Worm (Caenorhabditis elegans) whole organism, mixed stage, embryonic: ENCODE results near the gene B0222.11.

Experiments
- M03D4.4 ChIP-seq: sonication (generic microtip); optimal IDR thresholded peaks from 2 replicates; lab custom pipeline; 2017; ENCODE audit warnings: mild to moderate bottlenecking, missing genetic modification characterization, missing compliant biosample characterization
- bed-3 ChIP-seq: fragments of 200-800 bp; sonication (Bioruptor generic); optimal IDR thresholded peaks from 3 replicates; lab custom pipeline; 2018; ENCODE audit warnings: mild to moderate bottlenecking, missing genetic modification characterization, moderate library complexity, missing compliant biosample characterization
- blmp-1 ChIP-seq: fragments of 150-350 bp; optimal IDR thresholded peaks from 2 replicates; lab custom pipeline; 2014; ENCODE audit warnings: missing biosample characterization, missing genetic modification characterization
- ceh-39 ChIP-seq: fragments of 150-350 bp; optimal IDR thresholded peaks from 2 replicates; lab custom pipeline; 2014; ENCODE audit warnings: missing biosample characterization, missing genetic modification characterization
- ceh-43 ChIP-seq: fragments of 200-800 bp; sonication (Bioruptor generic); optimal IDR thresholded peaks from 2 replicates; lab custom pipeline; 2018; ENCODE audit warnings: mild to moderate bottlenecking, missing genetic modification characterization, moderate library complexity, missing compliant biosample characterization
- ceh-83 ChIP-seq: fragments of 200-800 bp; sonication (Bioruptor generic); optimal IDR thresholded peaks from 2 replicates; lab custom pipeline; 2018; ENCODE audit warnings: mild to moderate bottlenecking, missing genetic modification characterization, missing compliant biosample characterization
- ces-1 ChIP-seq: fragments of 150-350 bp; optimal IDR thresholded peaks from 2 replicates; lab custom pipeline; 2014; ENCODE audit warnings: missing biosample characterization, missing genetic modification reagents, missing genetic modification characterization
- cnd-1 ChIP-seq: fragments of 200-800 bp; sonication (Bioruptor generic); optimal IDR thresholded peaks from 2 replicates; lab custom pipeline; 2018; ENCODE audit warnings: mild to moderate bottlenecking, missing genetic modification characterization, missing compliant biosample characterization
- drap-1 ChIP-seq: fragments of 200-800 bp; sonication (Bioruptor generic); optimal IDR thresholded peaks from 3 replicates; lab custom pipeline; 2018; ENCODE audit warnings: mild to moderate bottlenecking, missing genetic modification characterization, missing compliant biosample characterization
- elt-1 ChIP-seq: sonication (generic microtip); optimal IDR thresholded peaks from 2 replicates; lab custom pipeline; 2017; ENCODE audit warnings: missing genetic modification characterization, mild to moderate bottlenecking, missing compliant biosample characterization, antibody characterized with exemption, moderate library complexity, borderline replicate concordance; ENCODE audit not compliant: insufficient read depth
- elt-3 ChIP-seq: fragments of 150-350 bp; optimal IDR thresholded peaks from 2 replicates; lab custom pipeline; 2014; ENCODE audit warnings: missing biosample characterization, missing genetic modification characterization
- flh-1 ChIP-seq: fragments of 200-800 bp; sonication (Bioruptor generic); optimal IDR thresholded peaks from 2 replicates; lab custom pipeline; 2018; ENCODE audit warnings: mild to moderate bottlenecking, missing genetic modification characterization, moderate library complexity, missing compliant biosample characterization
- ham-2 ChIP-seq: fragments of 200-800 bp; sonication (Bioruptor generic); optimal IDR thresholded peaks from 2 replicates; lab custom pipeline; 2018; ENCODE audit warnings: mild to moderate bottlenecking, missing genetic modification characterization, missing compliant biosample characterization
- hlh-1 ChIP-seq: fragments of 150-350 bp; optimal IDR thresholded peaks from 2 replicates; lab custom pipeline; 2014; ENCODE audit warnings: missing biosample characterization, missing genetic modification reagents, missing genetic modification characterization
- lin-13 ChIP-seq: fragments of 150-350 bp; optimal IDR thresholded peaks from 2 replicates; lab custom pipeline; 2014; ENCODE audit warnings: missing biosample characterization, missing genetic modification characterization
- lin-32 ChIP-seq: fragments of 200-800 bp; sonication (Bioruptor generic); optimal IDR thresholded peaks from 2 replicates; lab custom pipeline; 2018; ENCODE audit warnings: mild to moderate bottlenecking, missing genetic modification characterization, missing compliant biosample characterization
- lsy-2 ChIP-seq: fragments of 150-350 bp; optimal IDR thresholded peaks from 2 replicates; lab custom pipeline; 2014; ENCODE audit warnings: missing biosample characterization, missing genetic modification characterization
- mab-5 ChIP-seq: fragments of 150-350 bp; optimal IDR thresholded peaks from 2 replicates; lab custom pipeline; 2014; ENCODE audit warnings: missing biosample characterization, missing genetic modification characterization
- mep-1 ChIP-seq: fragments of 150-350 bp; optimal IDR thresholded peaks from 2 replicates; lab custom pipeline; 2017; ENCODE audit warnings: missing biosample characterization, missing genetic modification reagents, missing genetic modification characterization, inconsistent platforms
- mls-2 ChIP-seq: sonication (generic microtip); optimal IDR thresholded peaks from 2 replicates; lab custom pipeline; 2016; ENCODE audit warnings: mild to moderate bottlenecking, missing genetic modification characterization, moderate library complexity, missing compliant biosample characterization
- nhr-237 ChIP-seq: fragments of 150-350 bp; optimal IDR thresholded peaks from 2 replicates; lab custom pipeline; 2014; ENCODE audit warnings: missing biosample characterization, missing genetic modification characterization
- nhr-28 ChIP-seq: fragments of 150-350 bp; optimal IDR thresholded peaks from 2 replicates; lab custom pipeline; 2014; ENCODE audit warnings: missing biosample characterization, missing genetic modification characterization
- nhr-76 ChIP-seq: sonication (generic microtip); optimal IDR thresholded peaks from 2 replicates; lab custom pipeline; 2017; ENCODE audit warnings: missing biosample characterization, missing genetic modification characterization
- pha-4 ChIP-seq: fragments of 150-350 bp; optimal IDR thresholded peaks from 2 replicates; lab custom pipeline; 2018; ENCODE audit warnings: missing biosample characterization, missing genetic modification reagents, missing genetic modification characterization
- sem-2 ChIP-seq: fragments of 200-800 bp; sonication (Bioruptor generic); optimal IDR thresholded peaks from 2 replicates; lab custom pipeline; 2018; ENCODE audit warnings: mild to moderate bottlenecking, missing genetic modification characterization, missing compliant biosample characterization
- sptf-1 ChIP-seq: sonication (generic microtip); optimal IDR thresholded peaks from 2 replicates; lab custom pipeline; 2017; ENCODE audit warnings: mild to moderate bottlenecking, missing genetic modification characterization, moderate library complexity, missing compliant biosample characterization
- tbx-8 ChIP-seq: fragments of 200-800 bp; sonication (Bioruptor generic); optimal IDR thresholded peaks from 2 replicates; lab custom pipeline; 2018; ENCODE audit warnings: mild to moderate bottlenecking, missing genetic modification characterization, moderate library complexity, missing compliant biosample characterization
- unc-120 ChIP-seq: sonication (generic microtip); optimal IDR thresholded peaks from 2 replicates; lab custom pipeline; 2017; ENCODE audit warnings: missing genetic modification characterization, missing compliant biosample characterization; ENCODE audit not compliant: poor library complexity, severe bottlenecking
- unc-39 ChIP-seq: fragments of 150-350 bp; optimal IDR thresholded peaks from 2 replicates; lab custom pipeline; 2014; ENCODE audit warnings: missing biosample characterization, missing genetic modification characterization
- unc-62 ChIP-seq: fragments of 150-350 bp; optimal IDR thresholded peaks from 2 replicates; lab custom pipeline; 2014; ENCODE audit warnings: missing biosample characterization, missing genetic modification reagents, missing genetic modification characterization
- zip-8 ChIP-seq: fragments of 150-350 bp; optimal IDR thresholded peaks from 2 replicates; lab custom pipeline; 2014; ENCODE audit warnings: missing biosample characterization, missing genetic modification characterization
- ztf-11 ChIP-seq: fragments of 150-350 bp; optimal IDR thresholded peaks from 2 replicates; lab custom pipeline; 2014; ENCODE audit warnings: missing biosample characterization, missing genetic modification characterization

The B0222.11 gene

DNA sequence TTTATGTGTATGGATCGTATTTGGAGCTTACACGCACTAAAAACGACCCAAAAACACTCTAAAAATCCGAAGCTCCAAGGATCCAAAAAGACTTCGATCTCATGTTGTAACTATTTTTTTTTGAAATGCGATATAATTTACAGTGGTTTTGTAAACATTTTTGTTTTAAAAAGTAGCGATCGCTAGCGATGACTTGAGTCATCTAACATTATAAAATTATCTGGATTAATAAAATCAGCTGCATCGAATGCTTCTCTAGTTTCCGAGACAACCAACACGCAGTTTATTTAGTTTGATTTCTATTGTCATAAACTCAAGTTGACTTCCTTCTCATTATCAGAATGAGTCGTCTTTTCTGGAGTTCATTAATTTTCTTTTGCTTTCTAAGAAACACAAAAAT is 35.9 kb downstream of the B0222.11 start, which contains the start of gene F21C10.1:
F21C10.1 (plus strand) TSS at position 301 of the 400 bp plus-strand sequence.
- TF ChIP-seq unc-120 (tag; lab: Kevin White, UChicago) = no peak
- no peak for TF ChIP-seq flh-1 (GFP tag; lab: Kevin White, UChicago)
- TF ChIP-seq cnd-1 (tag; lab: Kevin White, UChicago) = no peak
- no peak for TF ChIP-seq drap-1 (GFP tag; lab: Kevin White, UChicago)
- TF ChIP-seq ces-1 (GFP tag; lab: Kevin White, UChicago) = no peak
- TF ChIP-seq pha-4 (tag; lab: Kevin White, UChicago) = no peak
- TF ChIP-seq ceh-43 = no peak
- TF ChIP-seq lsy-2 (tag; lab: Kevin White, UChicago) = no peak
- no peak for TF ChIP-seq lin-13 (tag; lab: Kevin White, UChicago)
- no peak for TF ChIP-seq ham-2 (GFP tag; lab: Kevin White, UChicago)
- no peak for TF ChIP-seq M03D4.4 (tag; lab: Kevin White, UChicago)
- TF ChIP-seq lin-32 (GFP tag; lab: Kevin White, UChicago) = no peak

DNA sequence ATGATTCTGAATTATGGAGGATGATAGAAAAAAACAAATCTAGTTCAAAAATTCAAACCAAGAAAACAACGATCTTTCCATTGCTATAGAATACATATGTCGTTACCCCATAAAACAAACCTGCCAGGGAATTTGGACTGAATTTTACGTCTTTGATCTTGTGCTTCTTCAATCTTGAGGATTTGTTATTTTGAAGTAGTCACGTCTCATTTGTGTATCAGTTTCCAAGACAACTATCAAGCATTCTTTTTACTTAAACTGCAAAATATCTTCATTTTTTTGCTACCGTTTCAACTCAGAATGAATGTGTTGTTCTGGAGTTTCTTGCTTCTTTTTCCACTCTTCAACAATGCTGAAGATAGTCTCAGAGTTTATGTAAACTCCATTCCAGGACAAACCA is 37.2 kb downstream of the B0222.11 start, which contains the start of gene F21C10.19:
F21C10.19 (plus strand) TSS at position 301 of the 400 bp plus-strand sequence.
- TF ChIP-seq flh-1 (GFP tag; lab: Kevin White, UChicago) (no peak), zip-8 (no peak), bed-3 (GFP tag; lab: Kevin White, UChicago) (no peak), ztf-11 (no peak)

ce11 chrV:9128562-9128961 is 39.4 kb downstream of the B0222.11 start:
- TF ChIP-seq sptf-1 (tag; lab: Kevin White, UChicago) = no peak
- TF ChIP-seq elt-3 (tag; lab: Kevin White, UChicago) = no peak
- no peak for TF ChIP-seq zip-8
- TF ChIP-seq nhr-76 (tag; lab: Kevin White, UChicago) = no peak
- no peak for TF ChIP-seq mls-2 (tag; lab: Kevin White, UChicago)
- TF ChIP-seq tbx-8 (GFP tag; lab: Kevin White, UChicago) = no peak
- no peak for TF ChIP-seq ces-1 (GFP tag; lab: Kevin White, UChicago)
- no peak for TF ChIP-seq nhr-237
- TF ChIP-seq drap-1 (GFP tag; lab: Kevin White, UChicago) = no peak
- TF ChIP-seq lin-32 (GFP tag; lab: Kevin White, UChicago) = no peak
- TF ChIP-seq ceh-43 = no peak
- no peak for TF ChIP-seq blmp-1 (tag; lab: Kevin White, UChicago)
- TF ChIP-seq pha-4 (tag; lab: Kevin White, UChicago) = no peak
- TF ChIP-seq ceh-83 = no peak
- TF ChIP-seq M03D4.4 (tag; lab: Kevin White, UChicago) = no peak
- TF ChIP-seq lin-13 (tag; lab: Kevin White, UChicago) = no peak

ce11 chrV:9127773-9128172 is 40.2 kb downstream of the B0222.11 start, which contains the start of gene F21C10.3:
TSS of gene F21C10.3 (plus strand) at chrV:9128073.
- TF ChIP-seq lsy-2 (tag; lab: Kevin White, UChicago) (no peak), ces-1 (GFP tag; lab: Kevin White, UChicago) (no peak), M03D4.4 (tag; lab: Kevin White, UChicago) (no peak), unc-120 (tag; lab: Kevin White, UChicago) (no peak), nhr-237 (no peak), hlh-1 (tag; lab: Kevin White, UChicago) (no peak), nhr-28 (tag; lab: Kevin White, UChicago) (no peak), elt-1 (tag; lab: Kevin White, UChicago) (no peak), unc-62 (GFP tag; lab: Kevin White, UChicago) (no peak), ceh-39 (tag; lab: Kevin White, UChicago) (no peak), unc-39 (no peak), bed-3 (GFP tag; lab: Kevin White, UChicago) (no peak), mls-2 (tag; lab: Kevin White, UChicago) (no peak), nhr-76 (tag; lab: Kevin White, UChicago) (no peak), elt-3 (tag; lab: Kevin White, UChicago) (no peak)

DNA sequence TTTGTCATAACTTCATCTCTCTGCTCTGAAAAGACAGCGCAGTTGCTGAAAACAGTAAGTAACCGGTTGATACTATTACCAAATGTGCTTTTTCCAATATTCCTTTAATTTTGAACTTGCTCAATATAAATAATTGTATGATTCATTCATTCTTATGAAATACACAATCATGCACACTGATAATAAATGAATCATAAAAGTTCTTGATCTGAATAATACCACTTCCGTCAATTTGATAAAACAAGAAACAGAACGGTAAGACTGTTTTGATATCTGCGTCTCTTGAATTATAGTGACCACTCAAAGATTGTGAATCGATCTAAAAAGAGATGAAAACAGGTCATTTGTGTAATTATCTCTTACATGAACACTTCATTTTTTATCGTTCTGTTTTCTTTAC is 41.7 kb downstream of the B0222.11 start, which contains the start of gene F21C10.4:
F21C10.4 (plus strand) TSS at position 301 of the 400 bp plus-strand sequence.
- TF ChIP-seq mep-1 (tag; lab: Kevin White, UChicago) (no peak), blmp-1 (tag; lab: Kevin White, UChicago) (no peak), nhr-76 (tag; lab: Kevin White, UChicago) (no peak), mab-5 (no peak), unc-120 (tag; lab: Kevin White, UChicago) (no peak), flh-1 (GFP tag; lab: Kevin White, UChicago) (no peak), sem-2 (GFP tag; lab: Kevin White, UChicago) (no peak), tbx-8 (GFP tag; lab: Kevin White, UChicago) (no peak)
